Fruit fly (Drosophila melanogaster): Measurements from ENCODE around the gene CG16743.

Gene CG16743

DNA sequence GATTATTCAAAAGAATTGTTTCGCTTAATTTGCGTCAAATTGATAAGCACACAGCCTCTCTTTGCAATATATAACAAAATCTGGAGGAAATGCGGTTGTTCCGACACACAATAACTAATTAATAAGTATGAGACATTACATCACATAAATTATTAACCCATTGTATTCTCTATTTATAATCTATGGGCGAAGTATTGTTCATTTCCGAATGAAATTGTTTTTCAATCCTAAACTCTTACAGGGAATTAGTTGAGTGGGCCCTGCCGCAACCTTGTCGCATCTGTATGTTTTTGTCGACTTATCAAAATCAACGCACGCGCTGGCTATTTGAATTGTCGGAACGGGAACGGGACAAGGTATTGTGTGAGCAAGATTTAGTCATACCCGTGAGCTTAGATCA lies at the start of gene CG16743:
CG16743 (plus strand) TSS at position 57 of the 400 bp plus-strand sequence.
- peak; percentile 80 for TF ChIP-seq rgr (GFP tag; optimal IDR thresholded peaks at IDR 0.05)
- TF ChIP-seq Sp1 (GFP tag; optimal IDR thresholded peaks at IDR 0.05) = peak; percentile 62
- TF ChIP-seq dsf (GFP tag; optimal IDR thresholded peaks at IDR 0.05; ENCODE audit: borderline replicate concordance) = no peak
- TF ChIP-seq sv (GFP tag; optimal IDR thresholded peaks at IDR 0.05) = no peak
- TF ChIP-seq br (GFP tag; optimal IDR thresholded peaks at IDR 0.05) = no peak
- peak in 1 of 2 experiments; percentile 70 for TF ChIP-seq foxo (GFP tag; optimal IDR thresholded peaks at IDR 0.05)
- TF ChIP-seq fru (GFP tag; optimal IDR thresholded peaks at IDR 0.05) = peak; percentile 77
- peak; percentile 72 for TF ChIP-seq HLH106 (tag; optimal IDR thresholded peaks at IDR 0.05)
- no peak for TF ChIP-seq Vsx2 (GFP tag; optimal IDR thresholded peaks at IDR 0.05; ENCODE audit: partially characterized antibody)
- TF ChIP-seq psq (GFP tag; optimal IDR thresholded peaks at IDR 0.05) = peak; percentile 54
- peak; percentile 43 for TF ChIP-seq OdsH (GFP tag; optimal IDR thresholded peaks at IDR 0.05)
- TF ChIP-seq brk (GFP tag; optimal IDR thresholded peaks at IDR 0.05) = no peak
- TF ChIP-seq Dfd (GFP tag; optimal IDR thresholded peaks at IDR 0.05) = no peak
- peak; percentile 46 for TF ChIP-seq Hnf4 (GFP tag; optimal IDR thresholded peaks at IDR 0.05)
- peak; percentile 79 for TF ChIP-seq h (GFP tag; optimal IDR thresholded peaks at IDR 0.05)
- peak; percentile 77 for TF ChIP-seq ey (GFP tag; optimal IDR thresholded peaks at IDR 0.05)
- no peak for TF ChIP-seq N (GFP tag; optimal IDR thresholded peaks at IDR 0.05)
- no peak for TF ChIP-seq Hr78 (GFP tag; optimal IDR thresholded peaks at IDR 0.05)
- no peak for TF ChIP-seq GATAd (GFP tag; optimal IDR thresholded peaks at IDR 0.05)
- peak; percentile 24 for TF ChIP-seq CG32264 (GFP tag; optimal IDR thresholded peaks at IDR 0.05)
- no peak for TF ChIP-seq Mio (GFP tag; optimal IDR thresholded peaks at IDR 0.05)

dm6 chr2L:10936362-10936761 lies 35.7 kb upstream of the CG16743 start, which contains the start of gene CG14072:
CG14072 (plus strand) TSS chr2L:10936662.
- TF ChIP-seq dsf (GFP tag; optimal IDR thresholded peaks at IDR 0.05; ENCODE audit: borderline replicate concordance) = no peak
- no peak for TF ChIP-seq Mio (GFP tag; optimal IDR thresholded peaks at IDR 0.05)
- TF ChIP-seq CG32264 (GFP tag; optimal IDR thresholded peaks at IDR 0.05) = no peak
- no peak for TF ChIP-seq Abd-B (GFP tag; optimal IDR thresholded peaks at IDR 0.05)
- no peak for TF ChIP-seq lola (GFP tag; optimal IDR thresholded peaks at IDR 0.05)
- no peak for TF ChIP-seq dmrt93B (GFP tag; optimal IDR thresholded peaks at IDR 0.05)
- no peak for TF ChIP-seq Vsx2 (GFP tag; optimal IDR thresholded peaks at IDR 0.05; ENCODE audit: partially characterized antibody)
- TF ChIP-seq Dif (GFP tag; optimal IDR thresholded peaks at IDR 0.05; ENCODE audit: partially characterized antibody) = no peak
- TF ChIP-seq usp (GFP tag; optimal IDR thresholded peaks at IDR 0.05) = no peak
- no peak for TF ChIP-seq rgr (GFP tag; optimal IDR thresholded peaks at IDR 0.05)
- TF ChIP-seq dl (GFP tag; optimal IDR thresholded peaks at IDR 0.05; ENCODE audit: insufficient read depth in 1 of 2, partially characterized antibody in 2 of 2) = no peak
- TF ChIP-seq ey (GFP tag; optimal IDR thresholded peaks at IDR 0.05) = no peak
- no peak for TF ChIP-seq Hr83 (GFP tag; optimal IDR thresholded peaks at IDR 0.05; ENCODE audit: poor library complexity, severe bottlenecking)
- no peak for TF ChIP-seq foxo (GFP tag; optimal IDR thresholded peaks at IDR 0.05)
- no peak for TF ChIP-seq woc (GFP tag; optimal IDR thresholded peaks at IDR 0.05)
- no peak for TF ChIP-seq h (GFP tag; optimal IDR thresholded peaks at IDR 0.05)

DNA sequence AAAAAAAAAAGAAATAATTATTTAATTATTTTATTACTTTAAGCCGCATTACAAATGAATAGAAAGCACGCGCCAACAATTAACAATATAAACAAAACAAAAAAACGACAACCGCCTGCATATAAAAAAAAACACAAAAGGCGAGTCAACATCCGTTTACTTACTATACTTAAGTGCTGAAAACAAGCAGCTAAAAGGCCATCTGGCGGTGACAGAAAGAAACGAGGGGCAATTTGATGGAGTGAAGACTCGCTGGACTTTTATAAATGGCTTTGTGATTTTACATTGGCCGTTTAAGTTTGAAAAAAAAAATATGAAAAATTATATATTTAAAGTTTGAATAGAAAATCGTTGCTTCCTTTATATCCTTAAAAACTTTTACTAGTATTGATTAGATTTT lies 31.9 kb upstream of the CG16743 start:
- TF ChIP-seq lola (GFP tag; optimal IDR thresholded peaks at IDR 0.05) (no peak), Dif (GFP tag; optimal IDR thresholded peaks at IDR 0.05; ENCODE audit: partially characterized antibody) (no peak), CrebA (GFP tag; optimal IDR thresholded peaks at IDR 0.05; ENCODE audit: borderline replicate concordance) (no peak), tai (GFP tag; optimal IDR thresholded peaks at IDR 0.05) (no peak), Dfd (GFP tag; optimal IDR thresholded peaks at IDR 0.05) (no peak), N (GFP tag; optimal IDR thresholded peaks at IDR 0.05) (no peak), Rel (GFP tag; optimal IDR thresholded peaks at IDR 0.05) (no peak), Rel (tag; optimal IDR thresholded peaks at IDR 0.05) (no peak), h (GFP tag; optimal IDR thresholded peaks at IDR 0.05) (no peak)

dm6 chr2L:10963979-10964378 lies 8.1 kb upstream of the CG16743 start, which contains the start of gene dpr2:
dpr2 (minus strand) TSS chr2L:10964153.
- no peak for TF ChIP-seq jim (GFP tag; optimal IDR thresholded peaks at IDR 0.05)
- TF ChIP-seq Hr78 (GFP tag; optimal IDR thresholded peaks at IDR 0.05) = no peak
- TF ChIP-seq HLH106 (tag; optimal IDR thresholded peaks at IDR 0.05) = no peak
- TF ChIP-seq tai (GFP tag; optimal IDR thresholded peaks at IDR 0.05) = no peak
